Worm (Caenorhabditis elegans) whole organism, L3 larva: Measurements from ENCODE around the gene ZK632.4.
A peak's percentile ranks its signal among the peaks of the same experiment; 100 is the strongest.

ENCODE experiments used
- aly-2 ChIP-seq: fragments of 150-350 bp; optimal IDR thresholded peaks from 2 replicates; lab custom pipeline; 2014; ENCODE audit warnings: missing biosample characterization, missing genetic modification characterization
- ama-1 ChIP-seq: fragments of 150-350 bp; optimal IDR thresholded peaks from 2 replicates; lab custom pipeline; 2018
- ceh-82 ChIP-seq: fragments of 150-350 bp; optimal IDR thresholded peaks from 2 replicates; lab custom pipeline; 2014; ENCODE audit warnings: missing biosample characterization, missing genetic modification characterization
- egl-5 ChIP-seq: fragments of 150-350 bp; optimal IDR thresholded peaks from 2 replicates; lab custom pipeline; 2017; ENCODE audit warnings: missing biosample characterization, missing genetic modification reagents, missing genetic modification characterization, inconsistent platforms
- elt-1 ChIP-seq: fragments of 150-350 bp; optimal IDR thresholded peaks from 2 replicates; lab custom pipeline; 2014; ENCODE audit warnings: missing biosample characterization, missing genetic modification characterization
- elt-2 ChIP-seq: sonication (generic microtip); optimal IDR thresholded peaks from 2 replicates; lab custom pipeline; 2016; ENCODE audit warnings: missing genetic modification reagents, mild to moderate bottlenecking, missing genetic modification characterization, missing compliant biosample characterization
- elt-3 ChIP-seq, 3 experiments: fragments of 150-350 bp in 1 of 3; sonication (generic microtip) in 2 of 3; optimal IDR thresholded peaks; 2 replicates in 2 of 3; 4 replicates in 1 of 3; lab custom pipeline; 2014 to 2017; ENCODE audit warnings: missing biosample characterization in 3 of 3, missing genetic modification characterization in 3 of 3
- fkh-10 ChIP-seq: sonication (generic microtip); optimal IDR thresholded peaks from 2 replicates; lab custom pipeline; 2017; ENCODE audit warnings: missing biosample characterization, missing genetic modification reagents, missing genetic modification characterization
- fkh-2 ChIP-seq: fragments of 150-350 bp; optimal IDR thresholded peaks from 2 replicates; lab custom pipeline; 2014; ENCODE audit warnings: missing biosample characterization, missing genetic modification reagents, missing genetic modification characterization
- fos-1 ChIP-seq: fragments of 150-350 bp; optimal IDR thresholded peaks from 2 replicates; lab custom pipeline; 2014; ENCODE audit warnings: missing biosample characterization, missing genetic modification characterization
- jun-1 ChIP-seq: fragments of 150-350 bp; optimal IDR thresholded peaks from 2 replicates; lab custom pipeline; 2014; ENCODE audit warnings: missing biosample characterization, missing genetic modification reagents, missing genetic modification characterization
- lin-15B ChIP-seq: fragments of 150-350 bp; optimal IDR thresholded peaks from 2 replicates; lab custom pipeline; 2014; ENCODE audit warnings: missing biosample characterization, missing genetic modification characterization
- lin-39 ChIP-seq: fragments of 150-350 bp; optimal IDR thresholded peaks from 2 replicates; lab custom pipeline; 2018; ENCODE audit warnings: missing biosample characterization, missing genetic modification reagents, missing genetic modification characterization
- lsy-12 ChIP-seq: sonication (generic microtip); optimal IDR thresholded peaks from 2 replicates; lab custom pipeline; 2016; ENCODE audit warnings: mild to moderate bottlenecking, missing genetic modification characterization, missing compliant biosample characterization
- nfya-1 ChIP-seq: sonication (generic microtip); optimal IDR thresholded peaks from 2 replicates; lab custom pipeline; 2017; ENCODE audit warnings: missing genetic modification characterization, mild to moderate bottlenecking, missing compliant biosample characterization, antibody characterized with exemption, moderate library complexity; ENCODE audit not compliant: insufficient read depth
- nhr-11 ChIP-seq: fragments of 150-350 bp; optimal IDR thresholded peaks from 2 replicates; lab custom pipeline; 2014; ENCODE audit warnings: missing biosample characterization, missing genetic modification characterization
- nhr-12 ChIP-seq: fragments of 150-350 bp; optimal IDR thresholded peaks from 2 replicates; lab custom pipeline; 2014; ENCODE audit warnings: missing biosample characterization, missing genetic modification characterization
- nhr-23 ChIP-seq: fragments of 150-350 bp; optimal IDR thresholded peaks from 2 replicates; lab custom pipeline; 2014; ENCODE audit warnings: missing biosample characterization, missing genetic modification reagents, missing genetic modification characterization
- nhr-237 ChIP-seq: fragments of 150-350 bp; optimal IDR thresholded peaks from 2 replicates; lab custom pipeline; 2014; ENCODE audit warnings: missing biosample characterization, missing genetic modification characterization
- nhr-25 ChIP-seq: sonication (generic microtip); optimal IDR thresholded peaks from 2 replicates; lab custom pipeline; 2017; ENCODE audit warnings: missing biosample characterization, missing genetic modification characterization
- nhr-28 ChIP-seq: fragments of 150-350 bp; optimal IDR thresholded peaks from 2 replicates; lab custom pipeline; 2014; ENCODE audit warnings: missing biosample characterization, missing genetic modification characterization
- nhr-67 ChIP-seq: fragments of 150-350 bp; optimal IDR thresholded peaks from 2 replicates; lab custom pipeline; 2014; ENCODE audit warnings: missing biosample characterization, missing genetic modification characterization
- nhr-76 ChIP-seq: fragments of 150-350 bp; sonication (generic microtip); optimal IDR thresholded peaks from 5 replicates; lab custom pipeline; 2014; ENCODE audit warnings: missing biosample characterization, missing genetic modification characterization
- nhr-77 ChIP-seq: fragments of 150-350 bp; optimal IDR thresholded peaks from 2 replicates; lab custom pipeline; 2014; ENCODE audit warnings: missing biosample characterization, missing genetic modification characterization
- pha-4 ChIP-seq: fragments of 150-350 bp; optimal IDR thresholded peaks from 2 replicates; lab custom pipeline; 2014; ENCODE audit warnings: missing biosample characterization, missing genetic modification reagents, missing genetic modification characterization
- pqm-1 ChIP-seq: fragments of 150-350 bp; optimal IDR thresholded peaks from 2 replicates; lab custom pipeline; 2017; ENCODE audit warnings: missing biosample characterization, missing genetic modification characterization, inconsistent platforms
- skn-1 ChIP-seq: fragments of 150-350 bp; optimal IDR thresholded peaks from 2 replicates; lab custom pipeline; 2014; ENCODE audit warnings: missing biosample characterization, missing genetic modification characterization
- snpc-4 ChIP-seq: fragments of 150-350 bp; optimal IDR thresholded peaks from 2 replicates; lab custom pipeline; 2014; ENCODE audit warnings: missing biosample characterization, missing genetic modification characterization
- tbx-2 ChIP-seq: sonication (generic microtip); optimal IDR thresholded peaks from 2 replicates; lab custom pipeline; 2016; ENCODE audit warnings: mild to moderate bottlenecking, missing genetic modification characterization, missing compliant biosample characterization
- unc-39 ChIP-seq: sonication (generic microtip); optimal IDR thresholded peaks from 4 replicates; lab custom pipeline; 2017; ENCODE audit warnings: missing biosample characterization, missing genetic modification characterization
- unc-62 ChIP-seq: fragments of 150-350 bp; sonication (generic microtip); optimal IDR thresholded peaks from 4 replicates; lab custom pipeline; 2014; ENCODE audit warnings: missing biosample characterization, missing genetic modification reagents, missing genetic modification characterization
- zag-1 ChIP-seq: fragments of 150-350 bp; optimal IDR thresholded peaks from 2 replicates; lab custom pipeline; 2014; ENCODE audit warnings: missing biosample characterization, missing genetic modification characterization
- ztf-11 ChIP-seq: fragments of 150-350 bp; optimal IDR thresholded peaks from 2 replicates; lab custom pipeline; 2014; ENCODE audit warnings: missing biosample characterization, missing genetic modification characterization

ZK632.4 gene

DNA sequence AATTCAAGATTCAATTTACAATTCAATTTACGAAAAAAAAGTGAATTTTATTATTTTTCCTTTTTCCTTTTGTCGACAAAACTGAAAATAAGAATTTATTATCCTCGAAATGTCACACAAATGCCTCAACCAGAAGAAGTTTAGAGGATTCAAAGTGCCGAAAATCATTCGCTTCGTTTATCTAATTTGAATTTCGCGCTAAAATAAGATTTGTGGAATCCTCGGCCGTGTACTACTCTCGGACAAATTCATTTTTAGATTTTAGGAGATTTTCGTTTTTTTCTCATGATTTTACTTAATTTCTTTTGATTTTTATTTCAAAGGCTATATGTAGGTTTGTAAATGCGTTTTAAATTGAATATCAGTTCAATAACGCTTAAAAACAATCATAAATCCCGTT, 41.3 kb upstream of the ZK632.4 start:
- TF ChIP-seq pha-4 (tag; lab: Kevin White, UChicago) (no peak), unc-39 (tag; lab: Kevin White, UChicago) (no peak), unc-62 (no peak), nhr-67 (no peak), fkh-10 (GFP tag; lab: Kevin White, UChicago) (no peak), nhr-23 (tag; lab: Kevin White, UChicago) (no peak), nhr-25 (tag; lab: Kevin White, UChicago) (no peak), nfya-1 (tag; lab: Kevin White, UChicago) (no peak), ama-1 (lab: Kevin White, UChicago) (no peak)

DNA sequence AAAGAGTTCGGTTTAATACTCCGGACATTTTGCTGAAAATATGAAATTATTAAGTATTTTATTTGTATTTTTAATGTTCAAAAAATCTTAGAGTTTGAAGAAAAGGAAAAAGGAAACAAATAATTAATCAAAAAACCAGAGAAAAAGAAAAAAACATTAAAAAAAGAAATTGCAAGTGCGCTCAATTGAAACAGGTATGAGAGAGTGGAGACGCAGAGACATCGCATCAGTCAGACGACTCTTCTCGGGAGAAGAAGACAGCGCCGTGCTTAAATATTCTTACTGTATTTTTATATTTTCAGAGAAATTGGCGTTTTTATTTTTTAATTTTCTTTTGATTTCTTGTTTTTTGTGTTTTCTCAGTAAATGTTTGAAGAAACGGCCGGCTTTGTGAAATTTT, 40.8 kb upstream of the ZK632.4 start, which contains the start of gene mrpl-36:
mrpl-36 (minus strand) TSS at position 34 of the 400 bp plus-strand sequence.
- TF ChIP-seq elt-2 (peak; percentile 0), ceh-82 (tag; lab: Kevin White, UChicago) (no peak), lin-15B (peak; percentile 73), nfya-1 (tag; lab: Kevin White, UChicago) (peak; percentile 64), tbx-2 (tag; lab: Kevin White, UChicago) (no peak), ama-1 (lab: Kevin White, UChicago) (no peak), egl-5 (tag; lab: Kevin White, UChicago) (peak; percentile 20), jun-1 (tag; lab: Kevin White, UChicago) (no peak), snpc-4 (tag; lab: Kevin White, UChicago) (peak; percentile 5), lin-39 (tag; lab: Kevin White, UChicago) (peak; percentile 10), pha-4 (tag; lab: Kevin White, UChicago) (peak; percentile 55)

DNA sequence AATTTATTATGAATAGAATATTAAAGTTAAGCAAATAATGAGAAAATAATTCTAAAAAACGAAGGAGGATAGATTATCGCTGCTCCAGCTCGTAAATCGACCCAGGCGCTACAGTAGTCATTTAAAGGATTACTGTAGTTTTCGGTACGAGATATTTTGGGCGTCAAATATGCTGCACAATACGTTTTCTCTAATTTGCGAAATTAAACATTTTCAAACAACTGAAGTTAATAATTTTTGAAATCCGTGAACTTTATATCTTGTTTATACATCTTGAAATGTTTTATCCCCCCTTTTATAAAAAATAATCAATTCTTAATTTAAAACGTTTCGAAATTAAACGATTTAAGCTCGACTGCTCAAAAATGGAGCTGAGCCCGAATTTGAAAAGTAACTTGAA, 38.8 kb upstream of the ZK632.4 start, which contains the start of gene K11H3.2:
K11H3.2 (plus strand) TSS at position 301 of the 400 bp plus-strand sequence.
- no peak for TF ChIP-seq fkh-2 (tag; lab: Kevin White, UChicago)
- no peak for TF ChIP-seq lsy-12 (tag; lab: Kevin White, UChicago)
- TF ChIP-seq pha-4 (tag; lab: Kevin White, UChicago), result no peak
- no peak for TF ChIP-seq elt-1 (tag; lab: Kevin White, UChicago)
- TF ChIP-seq zag-1 (tag; lab: Kevin White, UChicago), result no peak
- no peak for TF ChIP-seq elt-2
- TF ChIP-seq pqm-1 (tag; lab: Kevin White, UChicago), result no peak

DNA sequence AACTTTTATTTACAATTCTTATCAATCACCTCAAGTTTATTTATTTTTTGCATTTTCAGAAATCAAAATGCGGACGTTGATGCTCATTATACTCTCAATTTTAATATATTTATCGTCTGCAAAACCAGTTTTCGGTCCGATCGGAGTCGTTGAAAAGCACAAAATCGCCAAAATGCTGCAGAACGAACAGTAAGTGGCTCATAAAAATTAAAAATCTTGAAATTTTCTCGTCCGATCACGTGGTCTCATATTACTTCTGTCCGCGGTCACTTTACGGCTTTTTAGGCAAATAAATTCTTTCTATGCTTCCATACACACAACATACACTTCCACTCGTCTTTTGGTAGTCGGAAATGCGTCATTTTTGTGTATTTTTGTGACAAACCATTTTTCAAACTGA, 36.5 kb upstream of the ZK632.4 start, which contains the start of gene K11H3.5:
K11H3.5 (plus strand) TSS at position 54 of the 400 bp plus-strand sequence.
- TF ChIP-seq nhr-77 (tag; lab: Kevin White, UChicago), result no peak
- no peak for TF ChIP-seq unc-39 (tag; lab: Kevin White, UChicago)
- no peak for TF ChIP-seq tbx-2 (tag; lab: Kevin White, UChicago)
- TF ChIP-seq fos-1, result no peak
- TF ChIP-seq nhr-76 (tag; lab: Kevin White, UChicago), result no peak
- no peak for TF ChIP-seq aly-2 (tag; lab: Kevin White, UChicago)
- TF ChIP-seq nhr-12 (tag; lab: Kevin White, UChicago), result no peak
- no peak for TF ChIP-seq ama-1 (lab: Kevin White, UChicago)
- no peak for TF ChIP-seq nhr-28 (tag; lab: Kevin White, UChicago)
- TF ChIP-seq nhr-237 (tag; lab: Kevin White, UChicago), result no peak
- no peak for TF ChIP-seq ztf-11 (tag; lab: Kevin White, UChicago)
- TF ChIP-seq skn-1 (tag; lab: Kevin White, UChicago), result no peak
- no peak for TF ChIP-seq ceh-82 (tag; lab: Kevin White, UChicago)
- no peak for TF ChIP-seq nhr-11 (tag; lab: Kevin White, UChicago)
- no peak for TF ChIP-seq nfya-1 (tag; lab: Kevin White, UChicago)
- no peak for TF ChIP-seq nhr-25 (tag; lab: Kevin White, UChicago)
- TF ChIP-seq snpc-4 (tag; lab: Kevin White, UChicago), result no peak
- TF ChIP-seq, all 47 proteins: peak for 0

DNA sequence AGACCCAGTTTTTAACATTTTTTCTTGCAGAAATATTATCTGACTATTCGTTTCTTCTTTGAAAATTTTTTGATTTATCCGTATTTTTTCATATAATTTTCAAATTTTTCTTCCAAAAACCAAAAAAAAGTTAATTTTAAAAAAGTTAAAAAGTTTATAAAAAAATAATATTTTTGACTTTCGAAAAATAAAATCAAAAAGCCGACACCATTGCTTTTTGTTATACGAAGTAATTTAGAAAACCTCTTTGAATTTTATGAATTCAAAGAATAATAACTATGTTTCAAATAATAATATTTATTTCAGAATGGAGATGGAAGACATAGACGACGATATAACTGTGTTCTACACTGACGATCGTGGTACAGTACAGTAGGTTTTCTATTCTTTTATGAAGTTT, 27.6 kb upstream of the ZK632.4 start, which contains the start of gene K11H3.8:
K11H3.8 (plus strand) TSS at position 301 of the 400 bp plus-strand sequence.
- no peak for TF ChIP-seq nhr-12 (tag; lab: Kevin White, UChicago)
- no peak for TF ChIP-seq nhr-76 (tag; lab: Kevin White, UChicago)
- TF ChIP-seq pqm-1 (tag; lab: Kevin White, UChicago), result no peak
- no peak for TF ChIP-seq pha-4 (tag; lab: Kevin White, UChicago)
- TF ChIP-seq skn-1 (tag; lab: Kevin White, UChicago), result no peak
- no peak for TF ChIP-seq elt-3 (tag; optimal IDR thresholded peaks at IDR 0.05; lab: Kevin White, UChicago)
- no peak for TF ChIP-seq lsy-12 (tag; lab: Kevin White, UChicago)
- TF ChIP-seq elt-2, result no peak
